Fruit fly (Drosophila melanogaster): Measurements from ENCODE around the gene sob.

sob gene

DNA sequence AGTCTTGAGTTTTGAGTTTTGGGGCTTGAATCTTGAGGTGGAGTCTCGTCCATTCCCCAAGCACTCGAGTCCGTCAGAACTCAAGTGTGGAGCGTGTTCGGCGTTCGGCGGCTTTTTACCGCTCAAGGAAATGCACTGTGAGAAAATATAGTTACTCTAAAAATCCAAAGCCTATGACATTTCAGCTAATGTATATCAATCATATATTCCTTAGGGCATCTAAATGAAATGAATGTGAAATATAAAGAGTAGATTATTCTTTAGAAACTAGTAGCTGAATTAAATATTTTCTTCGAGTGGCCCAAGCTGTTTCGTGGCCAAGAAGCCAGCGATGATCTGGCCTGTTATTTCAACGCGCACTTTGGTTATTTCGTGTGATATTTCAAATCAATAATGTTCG, 6.7 kb upstream of the sob start (continued):
- TF ChIP-seq esn (GFP tag; optimal IDR thresholded peaks at IDR 0.05) (peak; percentile 58), ss (GFP tag; optimal IDR thresholded peaks at IDR 0.05) (no peak), CG6854 (GFP tag; optimal IDR thresholded peaks at IDR 0.05) (no peak), CG6163 (GFP tag; IDR thresholded peaks at IDR 0.05) (peak; percentile 40; the same call in 1 of the 3 replicates), vri (GFP tag; optimal IDR thresholded peaks at IDR 0.05) (peak; percentile 41), pdm3 (GFP tag; optimal IDR thresholded peaks at IDR 0.05) (peak; percentile 6), Blimp-1 (GFP tag; optimal IDR thresholded peaks at IDR 0.05) (no peak), CG8319 (GFP tag; optimal IDR thresholded peaks at IDR 0.05) (no peak), OdsH (GFP tag; optimal IDR thresholded peaks at IDR 0.05) (peak; percentile 17), CG15336 (GFP tag; IDR thresholded peaks at IDR 0.05) (peak; percentile 44), CG4318 (GFP tag; optimal IDR thresholded peaks at IDR 0.05) (no peak), achi (GFP tag; optimal IDR thresholded peaks at IDR 0.05) (peak; percentile 16)

DNA sequence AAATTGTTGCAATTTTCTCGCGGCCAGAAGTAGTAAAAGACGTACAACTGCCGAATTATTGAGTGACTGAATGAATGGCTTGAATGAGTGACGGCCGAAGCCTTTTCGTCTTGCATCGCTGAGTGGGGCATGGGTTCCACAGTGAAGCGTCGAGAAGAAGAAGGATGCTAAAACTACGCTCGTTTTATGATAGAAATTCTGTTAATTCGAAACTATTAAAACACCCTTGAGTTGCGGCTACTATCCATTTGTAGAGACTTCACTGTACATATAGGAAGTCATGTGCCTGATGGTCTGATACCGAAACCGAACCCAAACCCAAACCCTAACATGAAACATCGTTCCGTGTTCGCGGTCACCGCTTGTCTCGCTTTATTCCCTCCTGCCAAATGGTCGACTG, 4.7 kb upstream of the sob start:
- TF ChIP-seq Blimp-1 (GFP tag; optimal IDR thresholded peaks at IDR 0.05) = no peak
- no peak for TF ChIP-seq pdm3 (GFP tag; optimal IDR thresholded peaks at IDR 0.05)
- no peak for TF ChIP-seq CG34406 (GFP tag; optimal IDR thresholded peaks at IDR 0.05)
- TF ChIP-seq CG6808 (GFP tag; optimal IDR thresholded peaks at IDR 0.05) = no peak
- TF ChIP-seq Lpt (GFP tag; optimal IDR thresholded peaks at IDR 0.05) = no peak
- TF ChIP-seq CG8119 (GFP tag; IDR thresholded peaks at IDR 0.05) = no peak
- TF ChIP-seq CG9139 (GFP tag; optimal IDR thresholded peaks at IDR 0.05) = no peak
- no peak for TF ChIP-seq Ets96B (tag; optimal IDR thresholded peaks at IDR 0.05)
- TF ChIP-seq Eip75B (GFP tag; optimal IDR thresholded peaks at IDR 0.05) = no peak
- peak; percentile 11 for TF ChIP-seq Eip78C (GFP tag)
- TF ChIP-seq dsx (GFP tag; optimal IDR thresholded peaks at IDR 0.05; ENCODE audit: poor library complexity, severe bottlenecking) = no peak
- no peak for TF ChIP-seq CG3919 (GFP tag; optimal IDR thresholded peaks at IDR 0.05)
- TF ChIP-seq topi (GFP tag; optimal IDR thresholded peaks at IDR 0.05) = no peak
- TF ChIP-seq Sox14 (GFP tag; optimal IDR thresholded peaks at IDR 0.05) = no peak
- TF ChIP-seq svp (GFP tag) = peak; percentile 52

- TF ChIP-seq Hr39 (GFP tag; optimal IDR thresholded peaks at IDR 0.05) (no peak), fkh (GFP tag; optimal IDR thresholded peaks at IDR 0.05) (peak; percentile 51)
Measured at dm6 chr2L:3584296-3584671, 3.7 kb upstream of the sob start.

DNA sequence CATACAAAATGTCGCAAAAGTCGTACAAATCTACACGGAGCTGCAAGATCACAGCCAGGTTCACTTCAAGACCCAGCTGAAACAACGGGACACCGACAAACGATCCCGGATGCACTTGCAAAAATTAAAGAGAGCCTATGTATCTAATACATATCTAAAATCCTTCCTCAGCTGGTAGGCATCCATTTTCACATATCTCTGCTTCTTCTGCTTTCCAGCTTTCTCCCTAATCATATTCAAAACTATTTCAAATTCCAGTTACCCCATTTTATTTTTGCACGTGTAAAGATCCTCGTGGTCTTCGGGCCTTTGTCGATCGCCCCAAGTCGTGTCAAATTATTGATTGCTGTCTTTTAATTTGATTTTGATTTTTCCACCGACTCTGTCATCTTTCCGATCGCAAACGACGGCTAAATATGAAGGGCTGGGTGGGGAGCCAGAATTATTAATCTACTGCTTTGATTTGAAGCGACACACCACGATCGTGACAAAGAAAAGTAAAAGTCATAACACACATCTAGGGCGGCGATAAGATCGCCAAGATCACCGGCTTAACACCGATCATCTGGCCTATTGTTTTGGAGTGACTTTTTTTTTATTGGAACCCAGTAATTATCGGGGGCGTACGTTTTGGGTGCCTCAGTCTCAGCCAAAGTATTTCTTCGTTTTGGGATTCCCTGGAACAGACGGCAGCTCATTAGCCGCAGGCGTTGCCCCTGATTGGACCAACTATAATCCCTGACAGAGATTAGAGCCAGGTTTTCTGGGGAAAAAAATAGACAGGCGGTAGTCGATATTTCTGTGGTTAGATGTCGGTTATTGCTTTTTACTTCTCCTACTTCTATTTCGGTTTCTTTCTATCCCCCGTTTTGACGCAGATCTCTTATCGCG, 3.1 kb upstream of the sob start:
- TF ChIP-seq acj6 (GFP tag; optimal IDR thresholded peaks at IDR 0.05) (peak; percentile 44), pdm3 (GFP tag; optimal IDR thresholded peaks at IDR 0.05) (peak; percentile 27), esn (GFP tag; optimal IDR thresholded peaks at IDR 0.05) (peak; percentile 45), lz (GFP tag; optimal IDR thresholded peaks at IDR 0.05) (peak; percentile 37), CG3919 (GFP tag; optimal IDR thresholded peaks at IDR 0.05) (peak; percentile 47), CG6276 (GFP tag; optimal IDR thresholded peaks at IDR 0.05) (no peak), CG16779 (tag; optimal IDR thresholded peaks at IDR 0.05) (no peak), CG11294 (GFP tag; IDR thresholded peaks at IDR 0.05) (no peak), Gug (GFP tag; IDR thresholded peaks at IDR 0.05) (no peak), Hr39 (GFP tag; optimal IDR thresholded peaks at IDR 0.05) (peak; percentile 59), CG8319 (GFP tag; optimal IDR thresholded peaks at IDR 0.05) (no peak), vri (GFP tag; optimal IDR thresholded peaks at IDR 0.05) (no peak), CG15336 (GFP tag; IDR thresholded peaks at IDR 0.05) (no peak), CG34406 (GFP tag; optimal IDR thresholded peaks at IDR 0.05) (no peak), CG11762 (GFP tag; optimal IDR thresholded peaks at IDR 0.05; ENCODE audit: insufficient read depth) (no peak), Sox15 (GFP tag; optimal IDR thresholded peaks at IDR 0.05) (no peak), salr (GFP tag; optimal IDR thresholded peaks at IDR 0.05) (no peak), fd59A (GFP tag; optimal IDR thresholded peaks at IDR 0.05) (peak; percentile 39), Ets21C (GFP tag; optimal IDR thresholded peaks at IDR 0.05) (no peak), CG32006 (GFP tag; optimal IDR thresholded peaks at IDR 0.05) (peak; percentile 21), ss (GFP tag; optimal IDR thresholded peaks at IDR 0.05) (no peak), net (GFP tag; optimal IDR thresholded peaks at IDR 0.05) (no peak), Eip93F (GFP tag; optimal IDR thresholded peaks at IDR 0.05) (no peak), Ets96B (tag; optimal IDR thresholded peaks at IDR 0.05) (peak; percentile 63), Sox102F (GFP tag; optimal IDR thresholded peaks at IDR 0.05) (peak; percentile 35), dac (GFP tag; optimal IDR thresholded peaks at IDR 0.05) (no peak), CG7368 (GFP tag; optimal IDR thresholded peaks at IDR 0.05) (peak; percentile 0)
